Fruit fly (Drosophila melanogaster) whole organism, embryonic: ENCODE data around the gene Dup99B.

ENCODE experiments used
- Adf1 ChIP-seq: fragments of 200-800 bp; sonication (Bioruptor generic); IDR thresholded peaks from 2 replicates; pipeline ENCODE4 v1.3.6; 2022; ENCODE audit warnings: missing biosample characterization, missing genetic modification characterization
- Bgb ChIP-seq: fragments of 200-800 bp; sonication (Bioruptor generic); IDR thresholded peaks from 2 replicates; pipeline ENCODE4 v1.3.6; 2022; ENCODE audit warnings: missing biosample characterization, missing genetic modification characterization; ENCODE audit not compliant: partially characterized antibody
- C15 ChIP-seq: fragments of 200-800 bp; sonication (Bioruptor generic); IDR thresholded peaks from 3 replicates; pipeline ENCODE4 v1.3.6; 2022; ENCODE audit warnings: missing biosample characterization, missing genetic modification characterization
- CG10565 ChIP-seq: fragments of 200-800 bp; sonication (Bioruptor generic); optimal IDR thresholded peaks from 3 replicates; lab custom pipeline; 2016; ENCODE audit warnings: missing biosample characterization, mild to moderate bottlenecking, missing genetic modification characterization
- CG12155 ChIP-seq: fragments of 200-800 bp; sonication (Bioruptor generic); optimal IDR thresholded peaks from 3 replicates; lab custom pipeline; 2016; ENCODE audit warnings: missing biosample characterization, missing genetic modification characterization
- CG16779 ChIP-seq: fragments of 200-800 bp; sonication (Bioruptor generic); IDR thresholded peaks from 2 replicates; pipeline ENCODE4 v1.3.6; 2022; ENCODE audit warnings: missing biosample characterization, missing genetic modification characterization
- CG17385 ChIP-seq: fragments of 200-800 bp; sonication (Bioruptor generic); optimal IDR thresholded peaks from 3 replicates; lab custom pipeline; 2018; ENCODE audit warnings: missing biosample characterization, mild to moderate bottlenecking, missing genetic modification characterization
- CG17829 ChIP-seq: fragments of 200-800 bp; optimal IDR thresholded peaks from 2 replicates; lab custom pipeline; 2019; ENCODE audit warnings: missing biosample characterization, mild to moderate bottlenecking, missing genetic modification characterization, moderate library complexity
- CG18011 ChIP-seq: fragments of 200-800 bp; sonication (Bioruptor generic); optimal IDR thresholded peaks from 2 replicates; lab custom pipeline; 2017; ENCODE audit warnings: missing biosample characterization, missing genetic modification characterization, mild to moderate bottlenecking, moderate library complexity, missing genotype
- CG18262 ChIP-seq: fragments of 200-800 bp; optimal IDR thresholded peaks from 3 replicates; lab custom pipeline; 2019; ENCODE audit warnings: missing biosample characterization, mild to moderate bottlenecking, missing genetic modification characterization, moderate library complexity
- CG31388 ChIP-seq: fragments of 200-800 bp; sonication (Bioruptor generic); optimal IDR thresholded peaks from 2 replicates; lab custom pipeline; 2016; ENCODE audit warnings: missing biosample characterization, missing genetic modification characterization
- CG31441 ChIP-seq: fragments of 200-800 bp; sonication (Bioruptor generic); IDR thresholded peaks from 2 replicates; pipeline ENCODE4 v1.3.6; 2022; ENCODE audit warnings: missing biosample characterization, missing genetic modification characterization
- CG34376 ChIP-seq: fragments of 200-800 bp; sonication (Bioruptor generic); optimal IDR thresholded peaks from 2 replicates; lab custom pipeline; 2018; ENCODE audit warnings: missing biosample characterization, mild to moderate bottlenecking, missing genetic modification characterization
- CG4424 ChIP-seq: fragments of 200-800 bp; sonication (Bioruptor generic); optimal IDR thresholded peaks from 3 replicates; lab custom pipeline; 2016; ENCODE audit warnings: missing biosample characterization, missing genetic modification characterization
- CG4820 ChIP-seq: fragments of 200-800 bp; sonication (Bioruptor generic); optimal IDR thresholded peaks from 3 replicates; lab custom pipeline; 2016; ENCODE audit warnings: missing biosample characterization, missing genetic modification characterization
- CG5180 ChIP-seq: fragments of 200-800 bp; sonication (Bioruptor generic); optimal IDR thresholded peaks from 3 replicates; lab custom pipeline; 2017; ENCODE audit warnings: missing biosample characterization, missing genetic modification characterization, mild to moderate bottlenecking, moderate library complexity, missing genetic modification reagents
- CG5245 ChIP-seq: fragments of 200-800 bp; sonication (Bioruptor generic); optimal IDR thresholded peaks from 3 replicates; lab custom pipeline; 2016; ENCODE audit warnings: missing biosample characterization, missing genetic modification characterization
- CG8478 ChIP-seq: fragments of >200 bp; optimal IDR thresholded peaks from 2 replicates; lab custom pipeline; 2018
- CG9876 ChIP-seq: fragments of 200-800 bp; sonication (Bioruptor generic); optimal IDR thresholded peaks from 2 replicates; lab custom pipeline; 2016; ENCODE audit warnings: missing biosample characterization, missing genetic modification characterization
- CkIIα-i1 ChIP-seq: fragments of 200-800 bp; sonication (Bioruptor generic); IDR thresholded peaks from 2 replicates; pipeline ENCODE4 v1.3.6; 2022; ENCODE audit warnings: missing biosample characterization, missing genetic modification characterization
- Dip3 ChIP-seq: fragments of 200-800 bp; sonication (Bioruptor generic); optimal IDR thresholded peaks from 3 replicates; lab custom pipeline; 2016; ENCODE audit warnings: missing biosample characterization, missing genetic modification characterization
- Doc3 ChIP-seq: fragments of 200-800 bp; sonication (Bioruptor generic); IDR thresholded peaks from 3 replicates; pipeline ENCODE4 v1.3.6; 2022; ENCODE audit warnings: missing biosample characterization, missing genetic modification characterization; ENCODE audit not compliant: partially characterized antibody
- Ets97D ChIP-seq: fragments of 200-800 bp; sonication (Bioruptor generic); optimal IDR thresholded peaks from 3 replicates; lab custom pipeline; 2016; ENCODE audit warnings: missing biosample characterization, missing genetic modification characterization
- Fer2 ChIP-seq: fragments of 200-800 bp; sonication (Bioruptor generic); optimal IDR thresholded peaks from 2 replicates; lab custom pipeline; 2018; ENCODE audit warnings: missing biosample characterization, mild to moderate bottlenecking, missing genetic modification characterization, moderate library complexity
- HHEX ChIP-seq: fragments of 200-800 bp; sonication (Bioruptor generic); optimal IDR thresholded peaks from 3 replicates; lab custom pipeline; 2017; ENCODE audit warnings: missing biosample characterization, mild to moderate bottlenecking, missing genetic modification characterization, missing genetic modification reagents
- HmgZ ChIP-seq: fragments of 200-800 bp; sonication (Bioruptor generic); optimal IDR thresholded peaks from 2 replicates; lab custom pipeline; 2018; ENCODE audit warnings: missing biosample characterization, mild to moderate bottlenecking, missing genetic modification characterization
- Lpt ChIP-seq: fragments of >200 bp; optimal IDR thresholded peaks from 2 replicates; lab custom pipeline; 2018; ENCODE audit warnings: missing biosample characterization, missing genetic modification characterization
- MBD-R2 ChIP-seq: fragments of 200-800 bp; sonication (Bioruptor generic); IDR thresholded peaks from 2 replicates; pipeline ENCODE4 v1.3.6; 2022; ENCODE audit warnings: missing biosample characterization, missing genetic modification characterization
- Meics ChIP-seq: fragments of 200-800 bp; sonication (Bioruptor generic); optimal IDR thresholded peaks from 2 replicates; lab custom pipeline; 2017; ENCODE audit warnings: missing biosample characterization, mild to moderate bottlenecking, missing genetic modification characterization
- Optix ChIP-seq: fragments of 200-800 bp; sonication (Bioruptor generic); IDR thresholded peaks from 3 replicates; pipeline ENCODE4 v1.3.6; 2022; ENCODE audit warnings: missing biosample characterization, missing genetic modification characterization
- Ptx1 ChIP-seq: fragments of 200-800 bp; sonication (Bioruptor generic); IDR thresholded peaks from 2 replicates; pipeline ENCODE4 v1.3.6; 2022; ENCODE audit warnings: missing biosample characterization, missing genetic modification characterization
- Scr ChIP-seq: fragments of 200-800 bp; sonication (Bioruptor generic); IDR thresholded peaks from 2 replicates; pipeline ENCODE4 v1.3.6; 2022; ENCODE audit warnings: missing biosample characterization, missing genetic modification characterization; ENCODE audit not compliant: partially characterized antibody
- Sox100B ChIP-seq: fragments of 200-800 bp; sonication (Bioruptor generic); optimal IDR thresholded peaks from 3 replicates; lab custom pipeline; 2018; ENCODE audit warnings: missing biosample characterization, mild to moderate bottlenecking, missing genetic modification characterization
- Sox102F ChIP-seq: fragments of 200-800 bp; sonication (Bioruptor generic); optimal IDR thresholded peaks from 2 replicates; lab custom pipeline; 2018; ENCODE audit warnings: missing biosample characterization, mild to moderate bottlenecking, missing genetic modification characterization, moderate library complexity
- Xbp1 ChIP-seq: fragments of 200-800 bp; sonication (Bioruptor generic); optimal IDR thresholded peaks from 3 replicates; lab custom pipeline; 2016; ENCODE audit warnings: missing biosample characterization, mild to moderate bottlenecking, missing genetic modification characterization
- cad ChIP-seq: fragments of >200 bp; optimal IDR thresholded peaks from 2 replicates; lab custom pipeline; 2017; ENCODE audit warnings: missing biosample characterization, missing genetic modification characterization
- croc ChIP-seq: fragments of 200-800 bp; sonication (Bioruptor generic); conservative IDR thresholded peaks from 3 replicates; pipeline ENCODE4 v1.3.6; 2022; ENCODE audit warnings: missing biosample characterization, missing genetic modification characterization
- fd102C ChIP-seq: fragments of 200-800 bp; sonication (Bioruptor generic); optimal IDR thresholded peaks from 2 replicates; lab custom pipeline; 2018; ENCODE audit warnings: missing biosample characterization, mild to moderate bottlenecking, missing genetic modification characterization, moderate library complexity
- fd64A ChIP-seq: fragments of 200-800 bp; sonication (Bioruptor generic); optimal IDR thresholded peaks from 3 replicates; lab custom pipeline; 2018; ENCODE audit warnings: missing biosample characterization, mild to moderate bottlenecking, missing genetic modification characterization
- gt ChIP-seq: fragments of 200-800 bp; sonication (Bioruptor generic); IDR thresholded peaks from 2 replicates; pipeline ENCODE4 v1.3.6; 2022; ENCODE audit warnings: missing biosample characterization, missing genetic modification characterization
- lab ChIP-seq: fragments of 200-800 bp; sonication (Bioruptor generic); optimal IDR thresholded peaks from 3 replicates; lab custom pipeline; 2017; ENCODE audit warnings: missing biosample characterization, missing genetic modification characterization, mild to moderate bottlenecking, moderate library complexity, missing genetic modification reagents
- mirr ChIP-seq: fragments of 200-800 bp; sonication (Bioruptor generic); optimal IDR thresholded peaks from 3 replicates; lab custom pipeline; 2018; ENCODE audit warnings: missing biosample characterization, mild to moderate bottlenecking, missing genetic modification characterization
- odd ChIP-seq: fragments of 200-800 bp; sonication (Bioruptor generic); optimal IDR thresholded peaks from 2 replicates; lab custom pipeline; 2017; ENCODE audit warnings: missing biosample characterization, mild to moderate bottlenecking, missing genetic modification characterization
- pb ChIP-seq: fragments of 200-800 bp; sonication (Bioruptor generic); optimal IDR thresholded peaks from 3 replicates; lab custom pipeline; 2016; ENCODE audit warnings: missing biosample characterization, missing genetic modification characterization
- pho ChIP-seq: fragments of 200-800 bp; sonication (Bioruptor generic); optimal IDR thresholded peaks from 2 replicates; lab custom pipeline; 2016; ENCODE audit warnings: missing biosample characterization, missing genetic modification characterization
- repo ChIP-seq: fragments of 200-800 bp; sonication (Bioruptor generic); optimal IDR thresholded peaks from 2 replicates; lab custom pipeline; 2016; ENCODE audit warnings: missing biosample characterization, missing genetic modification characterization
- sd ChIP-seq: fragments of 200-800 bp; sonication (Bioruptor generic); optimal IDR thresholded peaks from 3 replicates; lab custom pipeline; 2018; ENCODE audit warnings: missing biosample characterization, mild to moderate bottlenecking, missing genetic modification characterization, moderate library complexity
- sens-2 ChIP-seq: fragments of 200-800 bp; sonication (Bioruptor generic); IDR thresholded peaks from 2 replicates; pipeline ENCODE4 v1.3.6; 2022; ENCODE audit warnings: missing biosample characterization, missing genetic modification characterization
- seq ChIP-seq: fragments of 200-800 bp; sonication (Bioruptor generic); IDR thresholded peaks from 2 replicates; pipeline ENCODE4 v1.3.6; 2022; ENCODE audit warnings: missing biosample characterization, missing genetic modification characterization
- zen ChIP-seq: fragments of 200-800 bp; sonication (Bioruptor generic); optimal IDR thresholded peaks from 3 replicates; lab custom pipeline; 2018; ENCODE audit warnings: missing biosample characterization, mild to moderate bottlenecking, missing genetic modification characterization, moderate library complexity
- zfh2 ChIP-seq: fragments of 200-800 bp; sonication (Bioruptor generic); optimal IDR thresholded peaks from 2 replicates; lab custom pipeline; 2016; ENCODE audit warnings: missing biosample characterization, missing genetic modification characterization

Gene Dup99B

DNA sequence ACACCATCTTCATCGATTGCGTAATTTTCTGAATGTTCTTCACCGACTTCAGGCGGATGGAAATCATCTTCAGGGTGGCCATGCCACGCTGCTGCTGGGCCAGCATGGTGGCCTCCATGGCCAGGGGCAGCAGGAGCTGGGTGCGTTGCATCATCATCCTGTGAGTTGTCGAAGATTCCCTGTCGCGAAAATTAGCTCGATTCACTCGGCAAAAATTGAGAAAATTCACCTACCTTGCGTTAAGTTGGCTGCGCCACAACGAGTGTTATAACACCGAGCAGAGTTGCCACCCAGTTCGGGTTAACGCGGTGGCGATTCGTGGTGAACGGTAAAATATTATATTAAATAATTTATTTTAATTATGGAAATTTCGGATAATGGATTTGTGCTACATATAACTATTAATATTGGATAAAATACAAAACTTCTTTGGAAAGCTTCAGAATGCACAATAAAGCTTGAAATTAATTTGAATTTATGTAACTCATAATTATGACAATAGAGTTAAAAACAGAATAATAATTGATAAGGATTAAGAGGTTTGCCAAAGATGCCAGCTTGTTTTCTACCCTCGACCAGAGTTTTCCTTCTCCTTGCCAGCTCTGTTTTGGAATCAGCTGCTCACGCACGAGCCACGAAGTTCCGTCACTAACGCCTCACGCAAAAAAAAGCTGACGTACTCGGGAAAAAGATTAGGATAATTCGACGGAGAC, 33.6 kb upstream of the Dup99B start, which contains the start of the genes ATPsyngamma and yata (continued):
- TF ChIP-seq C15 (no peak), Ets97D (GFP tag; lab: Kevin White, UChicago) (peak; percentile 40), CG16779 (GFP tag; lab: Robert Waterston, UW) (no peak), lab (no peak), sens-2 (GFP tag; lab: Robert Waterston, UW) (no peak), CG10565 (no peak), pho (GFP tag; lab: Kevin White, UChicago) (no peak), mirr (GFP tag; lab: Kevin White, UChicago) (no peak), CG4820 (no peak), sd (tag; lab: Kevin White, UChicago) (no peak), CG4424 (GFP tag; lab: Kevin White, UChicago) (peak; percentile 38), seq (no peak), CG18011 (GFP tag; lab: Kevin White, UChicago) (peak; percentile 84), gt (no peak), Doc3 (GFP tag; lab: Robert Waterston, UW) (0 out of 3 replicates have a peak, but pooled peaks have one; percentile 59), fd64A (GFP tag; lab: Kevin White, UChicago) (no peak), Bgb (GFP tag; lab: Robert Waterston, UW) (peak; percentile 77), Lpt (GFP tag; lab: Kevin White, UChicago) (no peak), CG12155 (peak; percentile 39), Adf1 (GFP tag; lab: Robert Waterston, UW) (no peak; the same call in 1 of the 2 replicates), Fer2 (no peak), cad (GFP tag; lab: Kevin White, UChicago) (no peak), Optix (GFP tag; lab: Robert Waterston, UW) (no peak), CG17829 (tag; lab: Kevin White, UChicago) (peak; percentile 41), fd102C (GFP tag; lab: Kevin White, UChicago) (no peak), Ptx1 (GFP tag; lab: Robert Waterston, UW) (peak; percentile 47), repo (GFP tag; lab: Kevin White, UChicago) (no peak), CG31441 (GFP tag; lab: Robert Waterston, UW) (no peak; the same call in 1 of the 2 replicates), Xbp1 (GFP tag; lab: Kevin White, UChicago) (peak; percentile 14), CG8478 (lab: Kevin White, UChicago) (no peak), zfh2 (GFP tag; lab: Kevin White, UChicago) (peak; percentile 10), Sox102F (GFP tag; lab: Kevin White, UChicago) (no peak), CG31388 (peak; percentile 4), CG5245 (no peak), croc (GFP tag; lab: Robert Waterston, UW) (no peak), MBD-R2 (GFP tag; lab: Robert Waterston, UW) (no peak; the same call in none of the 2 replicates), Meics (GFP tag; lab: Kevin White, UChicago) (peak; percentile 65), Scr (GFP tag; lab: Robert Waterston, UW) (peak; percentile 78), odd (GFP tag; lab: Kevin White, UChicago) (no peak), Sox100B (GFP tag; lab: Kevin White, UChicago) (no peak), HHEX (GFP tag; lab: Kevin White, UChicago) (peak; percentile 33), CG9876 (no peak), CG17385 (peak; percentile 72), zen (peak; percentile 36), CG34376 (GFP tag; lab: Kevin White, UChicago) (no peak), CG18262 (peak; percentile 36), CG5180 (GFP tag; lab: Kevin White, UChicago) (no peak), HmgZ (no peak), Dip3 (no peak), CkIIα-i1 (GFP tag; lab: Robert Waterston, UW) (no peak), pb (GFP tag; lab: Kevin White, UChicago) (no peak)
